Fruit fly (Drosophila melanogaster): ENCODE measurements around the gene CG33673.

Gene CG33673

dm6 chr2L:1988192-1988561, 41.6 kb upstream of the CG33673 start, which contains the start of gene Npc2a:
Gene Npc2a (plus strand): TSS chr2L:1988290.
- TF ChIP-seq CG5245 (GFP tag; optimal IDR thresholded peaks at IDR 0.05) (no peak), Jarid2 (GFP tag; optimal IDR thresholded peaks at IDR 0.05) (peak; percentile 54), CG9437 (GFP tag; optimal IDR thresholded peaks at IDR 0.05) (no peak), CG3847 (GFP tag; IDR thresholded peaks at IDR 0.05) (no peak), CG18599 (GFP tag; optimal IDR thresholded peaks at IDR 0.05) (no peak), CG17912 (GFP tag; optimal IDR thresholded peaks at IDR 0.05) (no peak), wor (GFP tag; IDR thresholded peaks at IDR 0.05) (no peak), repo (GFP tag; optimal IDR thresholded peaks at IDR 0.05) (no peak), CG6854 (GFP tag; optimal IDR thresholded peaks at IDR 0.05) (no peak), Trl (optimal IDR thresholded peaks at IDR 0.05) (peak in 1 of 2 experiments; percentile 0), Trl (GFP tag; optimal IDR thresholded peaks at IDR 0.05) (no peak), nom (GFP tag; optimal IDR thresholded peaks at IDR 0.05) (peak; percentile 21), Spps (tag; optimal IDR thresholded peaks at IDR 0.05) (no peak), CG2712 (tag; optimal IDR thresholded peaks at IDR 0.05) (no peak), CG9609 (GFP tag; optimal IDR thresholded peaks at IDR 0.05) (no peak), CG8281 (tag; optimal IDR thresholded peaks at IDR 0.05) (no peak), D (optimal IDR thresholded peaks at IDR 0.05) (no peak), D (GFP tag; optimal IDR thresholded peaks at IDR 0.05) (no peak), NC2α (GFP tag; optimal IDR thresholded peaks at IDR 0.05) (no peak), tin (GFP tag; optimal IDR thresholded peaks at IDR 0.05) (no peak), Opbp (GFP tag; IDR thresholded peaks at IDR 0.05; ENCODE audit: partially characterized antibody) (no peak), CG8924 (tag; optimal IDR thresholded peaks at IDR 0.05) (no peak), sens (GFP tag) (peak; percentile 23), Doc3 (GFP tag; IDR thresholded peaks at IDR 0.05; ENCODE audit: partially characterized antibody) (no peak), CG10543 (GFP tag; optimal IDR thresholded peaks at IDR 0.05) (no peak), CG4707 (GFP tag; optimal IDR thresholded peaks at IDR 0.05) (no peak), CG16779 (GFP tag; IDR thresholded peaks at IDR 0.05) (no peak), dmrt11E (tag; optimal IDR thresholded peaks at IDR 0.05) (no peak), unpg (GFP tag; optimal IDR thresholded peaks at IDR 0.05) (no peak), Gug (GFP tag; IDR thresholded peaks at IDR 0.05) (0 out of 4 replicates have a peak, but pooled peaks have one; percentile 2), Doc2 (GFP tag; IDR thresholded peaks at IDR 0.05) (no peak), CG2889 (GFP tag; IDR thresholded peaks at IDR 0.05) (no peak), danr (GFP tag; IDR thresholded peaks at IDR 0.05) (no peak), CG6683 (GFP tag; optimal IDR thresholded peaks at IDR 0.05) (no peak), Hmx (GFP tag; optimal IDR thresholded peaks at IDR 0.05) (no peak), pita (GFP tag; optimal IDR thresholded peaks at IDR 0.05) (no peak), CG15514 (GFP tag; optimal IDR thresholded peaks at IDR 0.05) (no peak), Awh (GFP tag; IDR thresholded peaks at IDR 0.05) (no peak), ATbp (GFP tag; optimal IDR thresholded peaks at IDR 0.05) (no peak), BEAF-32 (GFP tag; optimal IDR thresholded peaks at IDR 0.05) (no peak), scrt (GFP tag; optimal IDR thresholded peaks at IDR 0.05) (no peak), Camta (GFP tag; optimal IDR thresholded peaks at IDR 0.05) (peak; percentile 5), Scr (GFP tag; IDR thresholded peaks at IDR 0.05; ENCODE audit: partially characterized antibody) (no peak), gro (GFP tag; optimal IDR thresholded peaks at IDR 0.05) (no peak), br (optimal IDR thresholded peaks at IDR 0.05) (no peak), Aef1 (GFP tag; IDR thresholded peaks at IDR 0.05) (no peak), CG11504 (tag; optimal IDR thresholded peaks at IDR 0.05) (no peak), grn (GFP tag; optimal IDR thresholded peaks at IDR 0.05) (no peak), CG15073 (GFP tag; optimal IDR thresholded peaks at IDR 0.05) (no peak), CG9215 (GFP tag; IDR thresholded peaks at IDR 0.05) (no peak), ro (GFP tag; IDR thresholded peaks at IDR 0.05) (no peak), CG8388 (GFP tag; optimal IDR thresholded peaks at IDR 0.05) (no peak), Sox100B (GFP tag; optimal IDR thresholded peaks at IDR 0.05) (no peak)
